Fruit fly (Drosophila melanogaster) whole organism, pupa: ENCODE data around the gene SdhBL.

Experiments
- CG10348 ChIP-seq: fragments of 200-800 bp; sonication (Bioruptor generic); IDR thresholded peaks from 2 replicates; pipeline ENCODE4 v1.3.6; 2022; ENCODE audit warnings: missing biosample characterization, missing genetic modification characterization
- CG12605 ChIP-seq: fragments of 200-800 bp; sonication (Bioruptor generic); IDR thresholded peaks from 2 replicates; pipeline ENCODE4 v1.3.6; 2022; ENCODE audit warnings: missing biosample characterization, missing genetic modification characterization
- CG13204 ChIP-seq: fragments of 200-800 bp; sonication (Bioruptor generic); optimal IDR thresholded peaks from 2 replicates; lab custom pipeline; 2018; ENCODE audit warnings: missing biosample characterization, mild to moderate bottlenecking, missing genetic modification characterization, moderate library complexity
- CG14655 ChIP-seq: fragments of 200-800 bp; sonication (Bioruptor generic); optimal IDR thresholded peaks from 3 replicates; lab custom pipeline; 2017; ENCODE audit warnings: mild to moderate bottlenecking, missing biosample characterization, missing genetic modification reagents, missing genetic modification characterization
- CG15710 ChIP-seq: fragments of 200-800 bp; sonication (Bioruptor generic); optimal IDR thresholded peaks from 2 replicates; lab custom pipeline; 2018; ENCODE audit warnings: missing biosample characterization, mild to moderate bottlenecking, missing genetic modification characterization, moderate library complexity
- CG17806 ChIP-seq: fragments of 200-800 bp; sonication (Bioruptor generic); optimal IDR thresholded peaks from 2 replicates; lab custom pipeline; 2018; ENCODE audit warnings: missing biosample characterization, mild to moderate bottlenecking, missing genetic modification characterization, moderate library complexity
- CG32121 ChIP-seq: fragments of 200-800 bp; sonication (Bioruptor generic); IDR thresholded peaks from 2 replicates; pipeline ENCODE4 v1.3.6; 2022; ENCODE audit warnings: missing biosample characterization, missing genetic modification characterization
- CG34367 ChIP-seq: fragments of 200-800 bp; sonication (Bioruptor generic); optimal IDR thresholded peaks from 2 replicates; lab custom pipeline; 2018; ENCODE audit warnings: missing biosample characterization, mild to moderate bottlenecking, missing genetic modification characterization
- CG4496 ChIP-seq: fragments of 200-800 bp; sonication (Bioruptor generic); IDR thresholded peaks from 3 replicates; pipeline ENCODE4 v1.3.6; 2022; ENCODE audit warnings: missing biosample characterization, missing genetic modification characterization
- CG8159 ChIP-seq: fragments of 200-800 bp; sonication (Bioruptor generic); optimal IDR thresholded peaks from 3 replicates; lab custom pipeline; 2018; ENCODE audit warnings: missing biosample characterization, mild to moderate bottlenecking, missing genetic modification characterization, moderate library complexity
- CG8301 ChIP-seq: fragments of 200-800 bp; sonication (Bioruptor generic); optimal IDR thresholded peaks from 2 replicates; lab custom pipeline; 2018; ENCODE audit warnings: missing biosample characterization, mild to moderate bottlenecking, missing genetic modification characterization
- CG9948 ChIP-seq: fragments of 200-800 bp; sonication (Bioruptor generic); optimal IDR thresholded peaks from 2 replicates; lab custom pipeline; 2018; ENCODE audit warnings: missing biosample characterization, mild to moderate bottlenecking, missing genetic modification characterization, moderate library complexity
- D1 ChIP-seq: fragments of 200-800 bp; sonication (Bioruptor generic); optimal IDR thresholded peaks from 2 replicates; lab custom pipeline; 2018; ENCODE audit warnings: missing biosample characterization, mild to moderate bottlenecking, missing genetic modification characterization, moderate library complexity
- EcR ChIP-seq: fragments of 200-800 bp; sonication (Bioruptor generic); optimal IDR thresholded peaks from 3 replicates; lab custom pipeline; 2019; ENCODE audit warnings: missing biosample characterization, missing genetic modification characterization, mild to moderate bottlenecking, moderate library complexity, missing genetic modification reagents
- Ets98B ChIP-seq: fragments of 200-800 bp; sonication (Bioruptor generic); IDR thresholded peaks from 2 replicates; pipeline ENCODE4 v1.3.6; 2022; ENCODE audit warnings: missing biosample characterization, missing genetic modification characterization
- Pif1A ChIP-seq: fragments of 200-800 bp; sonication (Bioruptor generic); optimal IDR thresholded peaks from 3 replicates; lab custom pipeline; 2016; ENCODE audit warnings: missing biosample characterization, missing genetic modification characterization
- Pif1B ChIP-seq: fragments of 200-800 bp; sonication (Bioruptor generic); optimal IDR thresholded peaks from 3 replicates; lab custom pipeline; 2016; ENCODE audit warnings: missing biosample characterization, missing genetic modification characterization
- Snoo ChIP-seq: fragments of 200-800 bp; sonication (Bioruptor generic); optimal IDR thresholded peaks from 3 replicates; lab custom pipeline; 2017; ENCODE audit warnings: missing biosample characterization, mild to moderate bottlenecking, missing genetic modification characterization, inconsistent platforms
- fd96Ca ChIP-seq: fragments of 200-800 bp; sonication (Bioruptor generic); IDR thresholded peaks from 3 replicates; pipeline ENCODE4 v1.3.6; 2022; ENCODE audit warnings: missing biosample characterization, missing genetic modification characterization
- gl ChIP-seq: fragments of 200-800 bp; sonication (Bioruptor generic); optimal IDR thresholded peaks from 2 replicates; lab custom pipeline; 2018; ENCODE audit warnings: missing biosample characterization, mild to moderate bottlenecking, missing genetic modification characterization
- rn ChIP-seq: fragments of 200-800 bp; sonication (Bioruptor generic); IDR thresholded peaks from 2 replicates; pipeline ENCODE4 v1.3.6; 2022; ENCODE audit warnings: missing biosample characterization, missing genetic modification characterization

SdhBL gene

dm6 chrX:18924713-18925112, 30.5 kb downstream of the SdhBL start:
- TF ChIP-seq rn (GFP tag; lab: Robert Waterston, UW) (no peak), CG4496 (peak; percentile 32; the same call in 1 of the 3 replicates), CG34367 (tag; lab: Kevin White, UChicago) (peak; percentile 64), CG15710 (tag; lab: Kevin White, UChicago) (peak; percentile 76), Pif1B (peak; percentile 42), CG12605 (no peak), CG17806 (tag; lab: Kevin White, UChicago) (peak; percentile 63), CG8301 (tag; lab: Kevin White, UChicago) (peak; percentile 74), D1 (peak; percentile 63), CG10348 (GFP tag; lab: Robert Waterston, UW) (no peak), Pif1A (GFP tag; lab: Kevin White, UChicago) (peak; percentile 56), gl (tag; lab: Kevin White, UChicago) (no peak), EcR (GFP tag; lab: Kevin White, UChicago) (no peak), CG8159 (peak; percentile 80), CG9948 (tag; lab: Kevin White, UChicago) (peak; percentile 79), fd96Ca (GFP tag; lab: Robert Waterston, UW) (no peak), Ets98B (no peak), CG32121 (peak; percentile 10; the same call in 1 of the 2 replicates), Snoo (tag; lab: Kevin White, UChicago) (peak; percentile 52), CG14655 (peak; percentile 84), CG13204 (GFP tag; lab: Kevin White, UChicago) (no peak)

dm6 chrX:18925685-18926371, 31.6 kb downstream of the SdhBL start:
- TF ChIP-seq CG9948 (tag; lab: Kevin White, UChicago): no peak
- peak; percentile 39 for TF ChIP-seq CG12605
- no peak for TF ChIP-seq CG15710 (tag; lab: Kevin White, UChicago)
- no peak for TF ChIP-seq D1
- peak; percentile 7; the same call in 1 of the 2 replicates for TF ChIP-seq Ets98B
- no peak for TF ChIP-seq CG10348 (GFP tag; lab: Robert Waterston, UW)
- peak; percentile 18 for TF ChIP-seq EcR (GFP tag; lab: Kevin White, UChicago)
- TF ChIP-seq rn (GFP tag; lab: Robert Waterston, UW): no peak
- TF ChIP-seq Snoo (tag; lab: Kevin White, UChicago): no peak
- no peak for TF ChIP-seq Pif1B
- peak; percentile 35; the same call in 1 of the 3 replicates for TF ChIP-seq fd96Ca (GFP tag; lab: Robert Waterston, UW)
- TF ChIP-seq CG4496: 0 out of 3 replicates have a peak, but pooled peaks have one; percentile 26
- peak; percentile 30 for TF ChIP-seq CG13204 (GFP tag; lab: Kevin White, UChicago)
- no peak for TF ChIP-seq CG32121
- TF ChIP-seq Pif1A (GFP tag; lab: Kevin White, UChicago): no peak
- TF ChIP-seq CG14655: no peak
- TF ChIP-seq gl (tag; lab: Kevin White, UChicago): no peak
- TF ChIP-seq CG8159: peak; percentile 37
- no peak for TF ChIP-seq CG8301 (tag; lab: Kevin White, UChicago)
- TF ChIP-seq, all 21 proteins: peak for 7

DNA sequence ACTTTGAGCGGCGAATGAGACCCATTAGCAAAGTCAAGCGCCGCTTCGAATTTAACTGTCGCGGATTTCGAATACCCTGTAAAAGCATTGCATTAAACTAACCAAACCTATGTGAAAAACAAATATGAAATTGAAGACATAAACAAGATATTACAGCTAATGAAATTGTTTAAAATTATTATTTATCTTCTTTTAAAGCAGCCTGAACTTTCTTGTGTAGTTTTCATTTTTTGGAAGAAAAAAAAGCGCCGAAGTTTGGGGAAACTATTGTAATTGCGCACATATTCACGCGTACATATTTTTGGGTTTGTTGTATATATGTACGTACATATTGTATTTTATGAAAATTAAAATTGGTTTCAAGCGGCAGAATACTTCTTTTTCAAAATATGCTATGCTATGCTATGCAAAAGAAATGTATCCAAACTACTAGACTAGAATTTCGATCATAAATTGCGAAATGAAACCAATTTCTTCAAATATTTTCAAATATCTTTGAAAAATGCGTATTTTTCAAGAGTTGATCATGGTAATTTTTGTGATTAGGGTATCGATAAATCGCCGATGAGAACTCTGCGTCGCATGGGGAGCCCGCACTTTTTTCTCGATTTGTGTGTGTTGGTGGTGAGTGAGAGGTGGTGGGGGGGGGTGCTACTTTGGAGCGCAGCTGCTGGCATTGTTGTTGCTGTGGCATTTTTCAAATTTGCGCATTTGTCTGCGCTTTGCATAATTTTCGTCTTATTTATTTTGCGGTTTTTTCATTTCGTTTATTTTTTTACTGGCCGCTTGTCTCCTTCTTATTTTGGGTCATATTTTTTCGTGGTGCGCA, 32.3 kb downstream of the SdhBL start:
- TF ChIP-seq Snoo (tag; lab: Kevin White, UChicago): no peak
- peak; percentile 30; the same call in 1 of the 2 replicates for TF ChIP-seq Ets98B
- no peak for TF ChIP-seq Pif1B
- TF ChIP-seq fd96Ca (GFP tag; lab: Robert Waterston, UW): 0 out of 3 replicates have a peak, but pooled peaks have one; percentile 43

DNA sequence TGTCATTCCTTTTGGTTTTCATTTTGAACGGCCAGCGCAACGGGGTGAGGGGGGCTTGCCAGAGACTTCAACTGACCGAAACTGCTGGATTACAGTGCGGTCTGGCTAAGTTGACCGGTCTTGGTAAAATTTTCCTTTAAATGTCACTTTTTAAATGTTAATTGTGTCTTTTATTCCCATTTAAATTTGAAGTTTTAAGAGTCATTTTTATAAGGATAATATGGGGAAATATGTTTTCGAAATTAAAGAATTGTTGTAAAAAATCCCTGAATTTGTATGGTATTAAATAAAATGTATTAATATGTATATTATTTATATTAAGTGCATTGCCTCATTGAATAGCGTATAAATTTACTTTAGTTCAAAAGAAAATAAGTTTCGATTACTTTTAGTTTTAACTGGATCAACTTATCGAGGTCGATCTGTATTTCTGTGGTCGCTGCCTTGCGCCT, 34.4 kb downstream of the SdhBL start:
- TF ChIP-seq CG14655 (peak; percentile 90), Snoo (tag; lab: Kevin White, UChicago) (peak; percentile 75), CG12605 (no peak), CG17806 (tag; lab: Kevin White, UChicago) (peak; percentile 66), gl (tag; lab: Kevin White, UChicago) (no peak), fd96Ca (GFP tag; lab: Robert Waterston, UW) (0 out of 3 replicates have a peak, but pooled peaks have one; percentile 45), CG13204 (GFP tag; lab: Kevin White, UChicago) (peak; percentile 53), EcR (GFP tag; lab: Kevin White, UChicago) (no peak), Ets98B (peak; percentile 36; the same call in 1 of the 2 replicates), CG8159 (peak; percentile 92), CG8301 (tag; lab: Kevin White, UChicago) (peak; percentile 79), CG32121 (peak; percentile 70), CG34367 (tag; lab: Kevin White, UChicago) (peak; percentile 48), D1 (peak; percentile 70), rn (GFP tag; lab: Robert Waterston, UW) (0 out of 2 replicates have a peak, but pooled peaks have one; percentile 30), Pif1B (peak; percentile 31), Pif1A (GFP tag; lab: Kevin White, UChicago) (peak; percentile 30), CG4496 (peak; percentile 61), CG9948 (tag; lab: Kevin White, UChicago) (peak; percentile 83), CG15710 (tag; lab: Kevin White, UChicago) (peak; percentile 85), CG10348 (GFP tag; lab: Robert Waterston, UW) (peak; percentile 62; the same call in 1 of the 2 replicates)

DNA sequence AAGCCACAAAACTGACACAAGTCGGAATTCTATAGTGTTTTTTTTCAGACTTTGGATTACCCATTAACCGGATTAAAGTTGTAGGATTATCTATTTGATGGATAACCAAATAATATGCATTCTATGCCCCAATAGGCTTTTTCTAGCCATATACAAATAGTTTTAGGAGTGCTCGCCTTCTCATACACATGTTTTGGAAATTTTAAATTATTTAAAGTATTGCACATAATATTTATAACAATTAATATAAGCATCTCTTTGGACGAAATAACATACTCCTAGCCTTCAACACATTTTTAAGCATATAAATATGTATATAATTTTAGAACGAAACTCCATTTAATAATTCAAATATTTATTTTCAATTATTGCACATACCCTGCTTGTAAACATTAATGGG, 35.2 kb downstream of the SdhBL start:
- TF ChIP-seq Pif1A (GFP tag; lab: Kevin White, UChicago): no peak
- peak; percentile 77 for TF ChIP-seq CG9948 (tag; lab: Kevin White, UChicago)
- no peak for TF ChIP-seq CG32121
- TF ChIP-seq Snoo (tag; lab: Kevin White, UChicago): peak; percentile 56
- TF ChIP-seq D1: peak; percentile 30
- peak; percentile 71 for TF ChIP-seq CG15710 (tag; lab: Kevin White, UChicago)
- TF ChIP-seq CG34367 (tag; lab: Kevin White, UChicago): peak; percentile 57
- peak; percentile 79 for TF ChIP-seq CG8159
- peak; percentile 43 for TF ChIP-seq CG17806 (tag; lab: Kevin White, UChicago)
- TF ChIP-seq CG8301 (tag; lab: Kevin White, UChicago): peak; percentile 46
- TF ChIP-seq CG10348 (GFP tag; lab: Robert Waterston, UW): no peak
- peak; percentile 73 for TF ChIP-seq CG14655
